Fruit fly (Drosophila melanogaster) whole organism, embryonic: Measurements from ENCODE around the gene Bili.

Experiments
- Adf1 ChIP-seq: fragments of 200-800 bp; sonication (Bioruptor generic); IDR thresholded peaks from 2 replicates; pipeline ENCODE4 v1.3.6; 2022; ENCODE audit warnings: missing biosample characterization, missing genetic modification characterization
- Atf-2 ChIP-seq: fragments of 200-800 bp; sonication (Bioruptor generic); optimal IDR thresholded peaks from 2 replicates; lab custom pipeline; 2016; ENCODE audit warnings: missing biosample characterization, missing genetic modification characterization
- CG12236 ChIP-seq: fragments of 200-800 bp; sonication (Bioruptor generic); optimal IDR thresholded peaks from 2 replicates; lab custom pipeline; 2016; ENCODE audit warnings: missing biosample characterization, missing genetic modification characterization
- CG15269 ChIP-seq: fragments of 200-800 bp; sonication (Bioruptor generic); optimal IDR thresholded peaks from 2 replicates; lab custom pipeline; 2018; ENCODE audit warnings: missing biosample characterization, mild to moderate bottlenecking, missing genetic modification characterization, moderate library complexity
- CG18262 ChIP-seq: fragments of 200-800 bp; optimal IDR thresholded peaks from 3 replicates; lab custom pipeline; 2019; ENCODE audit warnings: missing biosample characterization, mild to moderate bottlenecking, missing genetic modification characterization, moderate library complexity
- CG2199 ChIP-seq: fragments of 200-800 bp; sonication (Bioruptor generic); IDR thresholded peaks from 3 replicates; pipeline ENCODE4 v1.3.6; 2022; ENCODE audit warnings: missing biosample characterization, missing genetic modification characterization
- CG32532 ChIP-seq: fragments of 200-800 bp; sonication (Bioruptor generic); IDR thresholded peaks from 2 replicates; pipeline ENCODE4 v1.3.6; 2022; ENCODE audit warnings: missing biosample characterization, missing genetic modification characterization
- CG33213 ChIP-seq: fragments of 200-800 bp; sonication (Bioruptor generic); optimal IDR thresholded peaks from 3 replicates; lab custom pipeline; 2016; ENCODE audit warnings: missing biosample characterization, missing genetic modification characterization
- CG3407 ChIP-seq: fragments of 200-800 bp; sonication (Bioruptor generic); optimal IDR thresholded peaks from 2 replicates; lab custom pipeline; 2018; ENCODE audit warnings: missing biosample characterization, mild to moderate bottlenecking, missing genetic modification characterization
- CG5180 ChIP-seq: fragments of 200-800 bp; sonication (Bioruptor generic); optimal IDR thresholded peaks from 3 replicates; lab custom pipeline; 2017; ENCODE audit warnings: missing biosample characterization, missing genetic modification characterization, mild to moderate bottlenecking, moderate library complexity, missing genetic modification reagents
- CG8089 ChIP-seq: fragments of 200-800 bp; sonication (Bioruptor generic); optimal IDR thresholded peaks from 3 replicates; lab custom pipeline; 2016; ENCODE audit warnings: missing biosample characterization, missing genetic modification characterization
- CG9437 ChIP-seq: fragments of 200-800 bp; sonication (Bioruptor generic); optimal IDR thresholded peaks from 2 replicates; lab custom pipeline; 2018; ENCODE audit warnings: missing biosample characterization, mild to moderate bottlenecking, missing genetic modification characterization
- CG9797 ChIP-seq: fragments of 200-800 bp; sonication (Bioruptor generic); optimal IDR thresholded peaks from 3 replicates; lab custom pipeline; 2018; ENCODE audit warnings: missing biosample characterization, mild to moderate bottlenecking, missing genetic modification characterization
- Dp ChIP-seq: fragments of 200-800 bp; sonication (Bioruptor generic); optimal IDR thresholded peaks from 2 replicates; lab custom pipeline; 2018; ENCODE audit warnings: missing biosample characterization, mild to moderate bottlenecking, missing genetic modification characterization, moderate library complexity
- Fer2 ChIP-seq: fragments of 200-800 bp; sonication (Bioruptor generic); optimal IDR thresholded peaks from 2 replicates; lab custom pipeline; 2018; ENCODE audit warnings: missing biosample characterization, mild to moderate bottlenecking, missing genetic modification characterization, moderate library complexity
- H15 ChIP-seq: fragments of 200-800 bp; sonication (Bioruptor generic); IDR thresholded peaks from 3 replicates; pipeline ENCODE4 v1.3.6; 2022; ENCODE audit warnings: missing biosample characterization, missing genetic modification characterization
- Hey ChIP-seq: fragments of 200-800 bp; sonication (Bioruptor generic); optimal IDR thresholded peaks from 3 replicates; lab custom pipeline; 2018; ENCODE audit warnings: missing biosample characterization, mild to moderate bottlenecking, missing genetic modification characterization
- Hmx ChIP-seq: fragments of 200-800 bp; sonication (Bioruptor generic); optimal IDR thresholded peaks from 2 replicates; lab custom pipeline; 2016; ENCODE audit warnings: missing biosample characterization, missing genetic modification characterization
- Optix ChIP-seq: fragments of 200-800 bp; sonication (Bioruptor generic); IDR thresholded peaks from 3 replicates; pipeline ENCODE4 v1.3.6; 2022; ENCODE audit warnings: missing biosample characterization, missing genetic modification characterization
- Ravus ChIP-seq: fragments of 200-800 bp; sonication (Bioruptor generic); IDR thresholded peaks from 2 replicates; pipeline ENCODE4 v1.3.6; 2022; ENCODE audit warnings: missing biosample characterization, missing genetic modification characterization
- Sox100B ChIP-seq: fragments of 200-800 bp; sonication (Bioruptor generic); optimal IDR thresholded peaks from 3 replicates; lab custom pipeline; 2018; ENCODE audit warnings: missing biosample characterization, mild to moderate bottlenecking, missing genetic modification characterization
- Ssrp ChIP-seq: fragments of 200-800 bp; sonication (Bioruptor generic); optimal IDR thresholded peaks from 2 replicates; lab custom pipeline; 2018; ENCODE audit warnings: missing biosample characterization, mild to moderate bottlenecking, missing genetic modification characterization, moderate library complexity
- Xrp1 ChIP-seq: fragments of 200-800 bp; sonication (Bioruptor generic); IDR thresholded peaks from 2 replicates; pipeline ENCODE4 v1.3.6; 2022; ENCODE audit warnings: missing biosample characterization, missing genetic modification characterization
- ase ChIP-seq: fragments of 200-800 bp; sonication (Bioruptor generic); IDR thresholded peaks from 3 replicates; pipeline ENCODE4 v1.3.6; 2022; ENCODE audit warnings: missing biosample characterization, missing genetic modification characterization
- ato ChIP-seq: fragments of 200-800 bp; sonication (Bioruptor generic); IDR thresholded peaks from 2 replicates; pipeline ENCODE4 v1.3.6; 2022; ENCODE audit warnings: missing biosample characterization, missing genetic modification characterization; ENCODE audit not compliant: partially characterized antibody
- btn ChIP-seq: fragments of 200-800 bp; sonication (Bioruptor generic); optimal IDR thresholded peaks from 2 replicates; lab custom pipeline; 2016; ENCODE audit warnings: missing biosample characterization, missing genetic modification characterization
- chinmo ChIP-seq: fragments of 200-800 bp; sonication (Bioruptor generic); IDR thresholded peaks from 4 replicates; pipeline ENCODE4 v1.3.6; 2022; ENCODE audit warnings: missing biosample characterization, missing genetic modification characterization; ENCODE audit not compliant: partially characterized antibody
- ci ChIP-seq: fragments of 200-800 bp; sonication (Bioruptor generic); IDR thresholded peaks from 3 replicates; pipeline ENCODE4 v1.3.6; 2022; ENCODE audit warnings: missing biosample characterization, missing genetic modification characterization
- disco-r ChIP-seq: fragments of 200-800 bp; sonication (Bioruptor generic); optimal IDR thresholded peaks from 2 replicates; lab custom pipeline; 2016; ENCODE audit warnings: missing biosample characterization, missing genetic modification characterization
- gce ChIP-seq: fragments of 200-800 bp; sonication (Bioruptor generic); IDR thresholded peaks from 3 replicates; pipeline ENCODE4 v1.3.6; 2022; ENCODE audit warnings: missing biosample characterization, missing genetic modification characterization
- gcm2 ChIP-seq: fragments of 200-800 bp; sonication (Bioruptor generic); optimal IDR thresholded peaks from 2 replicates; lab custom pipeline; 2016; ENCODE audit warnings: missing biosample characterization, missing genetic modification characterization
- hbn ChIP-seq: fragments of 200-800 bp; sonication (Bioruptor generic); IDR thresholded peaks from 2 replicates; pipeline ENCODE4 v1.3.6; 2022; ENCODE audit warnings: missing biosample characterization, missing genetic modification characterization; ENCODE audit not compliant: partially characterized antibody
- jigr1 ChIP-seq: fragments of 200-800 bp; sonication (Bioruptor generic); IDR thresholded peaks from 3 replicates; pipeline ENCODE4 v1.3.6; 2022; ENCODE audit warnings: missing biosample characterization, missing genetic modification characterization
- lilli ChIP-seq: fragments of 200-800 bp; sonication (Bioruptor generic); optimal IDR thresholded peaks from 3 replicates; lab custom pipeline; 2016; ENCODE audit warnings: missing biosample characterization, missing genetic modification characterization
- lola ChIP-seq, 3 experiments: fragments of >200 bp in 2 of 3; fragments of 200-800 bp in 1 of 3; sonication (Bioruptor generic) in 1 of 3; optimal IDR thresholded peaks; 2 replicates each; lab custom pipeline; 2017 to 2019; ENCODE audit warnings: missing biosample characterization in 3 of 3, missing genetic modification characterization in 3 of 3, mild to moderate bottlenecking in 1 of 3, moderate library complexity in 1 of 3
- mam ChIP-seq: fragments of 200-800 bp; sonication (Bioruptor generic); optimal IDR thresholded peaks from 3 replicates; lab custom pipeline; 2016; ENCODE audit warnings: missing biosample characterization, missing genetic modification characterization
- nmo ChIP-seq: fragments of 200-800 bp; sonication (Bioruptor generic); optimal IDR thresholded peaks from 2 replicates; lab custom pipeline; 2018; ENCODE audit warnings: missing biosample characterization, mild to moderate bottlenecking, missing genetic modification characterization, moderate library complexity
- oc ChIP-seq: fragments of 200-800 bp; sonication (Bioruptor generic); optimal IDR thresholded peaks from 2 replicates; lab custom pipeline; 2018; ENCODE audit warnings: missing biosample characterization, mild to moderate bottlenecking, missing genetic modification characterization, moderate library complexity
- phol ChIP-seq: fragments of 200-800 bp; sonication (Bioruptor generic); optimal IDR thresholded peaks from 3 replicates; lab custom pipeline; 2018; ENCODE audit warnings: missing biosample characterization, mild to moderate bottlenecking, missing genetic modification characterization, moderate library complexity
- pnt ChIP-seq: fragments of 200-800 bp; sonication (Bioruptor generic); optimal IDR thresholded peaks from 3 replicates; lab custom pipeline; 2016; ENCODE audit warnings: missing biosample characterization, missing genetic modification characterization
- pum ChIP-seq: fragments of 200-800 bp; sonication (Bioruptor generic); optimal IDR thresholded peaks from 2 replicates; lab custom pipeline; 2016; ENCODE audit warnings: missing biosample characterization, missing genetic modification characterization
- repo ChIP-seq: fragments of 200-800 bp; sonication (Bioruptor generic); optimal IDR thresholded peaks from 2 replicates; lab custom pipeline; 2016; ENCODE audit warnings: missing biosample characterization, missing genetic modification characterization
- sens ChIP-seq: fragments of 200-800 bp; sonication (Bioruptor generic); peaks from one replicate; lab custom pipeline; 2016; ENCODE audit warnings: missing biosample characterization, missing genetic modification characterization
- stc ChIP-seq: fragments of 200-800 bp; sonication (Bioruptor generic); IDR thresholded peaks from 2 replicates; pipeline ENCODE4 v1.3.6; 2022; ENCODE audit warnings: missing biosample characterization, missing genetic modification characterization
- tgo ChIP-seq: fragments of 200-800 bp; sonication (Bioruptor generic); IDR thresholded peaks from 3 replicates; pipeline ENCODE4 v1.3.6; 2022; ENCODE audit warnings: missing biosample characterization, missing genetic modification characterization
- tio ChIP-seq: fragments of 200-800 bp; sonication (Bioruptor generic); optimal IDR thresholded peaks from 2 replicates; lab custom pipeline; 2017; ENCODE audit warnings: missing biosample characterization, missing genetic modification characterization, inconsistent platforms
- ttk ChIP-seq: fragments of 200-800 bp; sonication (Bioruptor generic); IDR thresholded peaks from 2 replicates; pipeline ENCODE4 v2.1.2; 2022; ENCODE audit warnings: missing biosample characterization, missing genetic modification characterization
- wor ChIP-seq: fragments of 200-800 bp; sonication (Bioruptor generic); IDR thresholded peaks from 2 replicates; pipeline ENCODE4 v1.3.6; 2022; ENCODE audit warnings: missing biosample characterization, missing genetic modification characterization
- yki ChIP-seq: fragments of >200 bp; optimal IDR thresholded peaks from 3 replicates; lab custom pipeline; 2018
- zf30C ChIP-seq: fragments of 200-800 bp; sonication (Bioruptor generic); optimal IDR thresholded peaks from 3 replicates; lab custom pipeline; 2018; ENCODE audit warnings: missing biosample characterization, mild to moderate bottlenecking, missing genetic modification characterization
- zfh1 ChIP-seq: fragments of 200-800 bp; sonication (Bioruptor generic); IDR thresholded peaks from 3 replicates; pipeline ENCODE4 v1.3.6; 2022; ENCODE audit warnings: missing biosample characterization, missing genetic modification characterization

Gene Bili

DNA sequence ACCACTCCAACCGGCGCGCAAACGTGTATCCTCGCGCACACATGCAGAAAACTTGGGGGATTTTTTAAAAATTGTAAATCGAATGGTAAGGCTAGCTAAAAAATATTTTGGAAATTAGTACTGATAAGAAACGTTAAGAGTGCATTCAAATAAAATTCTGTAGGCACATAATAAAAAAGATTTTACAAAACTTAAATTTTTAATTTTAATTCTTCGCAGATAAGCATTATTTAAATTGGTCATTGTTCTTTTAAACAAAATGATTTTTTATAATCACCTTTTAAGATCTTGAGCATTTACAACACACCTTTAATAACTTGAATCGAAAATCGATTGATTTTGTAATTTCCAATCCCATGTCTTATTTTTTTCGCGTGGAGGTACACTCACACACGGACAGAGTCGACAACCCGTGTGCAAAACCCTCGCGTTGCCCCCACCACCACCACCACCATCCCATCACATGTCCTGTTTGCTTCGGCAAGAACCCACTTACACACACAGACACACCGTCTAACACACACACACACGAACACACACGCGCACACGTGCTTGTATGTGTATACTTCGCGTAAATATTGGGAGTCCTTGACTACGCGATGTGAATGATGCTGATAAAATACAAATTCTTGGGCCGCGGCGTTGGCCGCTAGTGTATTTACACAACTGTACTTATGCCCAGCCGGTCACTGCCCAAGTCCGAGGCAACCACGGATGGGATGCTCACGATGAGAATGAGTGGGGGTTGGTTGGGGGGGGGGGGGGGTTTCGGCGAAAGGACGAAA is 36.5 kb downstream of the Bili start (continued):
- TF ChIP-seq yki (lab: Kevin White, UChicago) = no peak
- TF ChIP-seq oc (tag; lab: Kevin White, UChicago) = no peak
- TF ChIP-seq sens = peak; percentile 82
- no peak for TF ChIP-seq zfh1
- TF ChIP-seq phol (tag; lab: Kevin White, UChicago) = peak; percentile 14
- no peak for TF ChIP-seq Xrp1 (GFP tag; lab: Robert Waterston, UW)
- no peak for TF ChIP-seq ttk (GFP tag; lab: Robert Waterston, UW)
- no peak for TF ChIP-seq ase (GFP tag; lab: Robert Waterston, UW)
- no peak for TF ChIP-seq wor
- no peak for TF ChIP-seq gcm2 (GFP tag; lab: Kevin White, UChicago)
- peak; percentile 33 for TF ChIP-seq CG18262 (tag; lab: Kevin White, UChicago)
- no peak for TF ChIP-seq Ravus (GFP tag; lab: Robert Waterston, UW)
- TF ChIP-seq CG5180 = no peak
- TF ChIP-seq gce (GFP tag; lab: Robert Waterston, UW) = no peak
- TF ChIP-seq CG15269 (tag; lab: Kevin White, UChicago) = peak; percentile 9
- TF ChIP-seq CG2199 (GFP tag; lab: Robert Waterston, UW) = 0 out of 3 replicates have a peak, but pooled peaks have one; percentile 34
- no peak for TF ChIP-seq lilli (GFP tag; lab: Kevin White, UChicago)
- TF ChIP-seq CG8089 (GFP tag; lab: Kevin White, UChicago) = no peak
- no peak for TF ChIP-seq pum (GFP tag; lab: Kevin White, UChicago)
- TF ChIP-seq CG3407 = no peak
- TF ChIP-seq Hmx (GFP tag; lab: Kevin White, UChicago) = no peak
- no peak for TF ChIP-seq mam (GFP tag; lab: Kevin White, UChicago)
- TF ChIP-seq lola (GFP tag; optimal IDR thresholded peaks at IDR 0.05; lab: Kevin White, UChicago) = peak in 1 of 3 experiments; percentile 0
- no peak for TF ChIP-seq jigr1 (GFP tag; lab: Robert Waterston, UW)
- TF ChIP-seq CG12236 (GFP tag; lab: Kevin White, UChicago) = no peak
- no peak for TF ChIP-seq CG32532 (GFP tag; lab: Robert Waterston, UW)
- peak; percentile 63 for TF ChIP-seq Hey (tag; lab: Kevin White, UChicago)
- no peak for TF ChIP-seq Adf1 (GFP tag; lab: Robert Waterston, UW)
- TF ChIP-seq pnt (GFP tag; lab: Kevin White, UChicago) = no peak
- no peak for TF ChIP-seq Atf-2
- no peak for TF ChIP-seq hbn (GFP tag; lab: Robert Waterston, UW)
- TF ChIP-seq H15 (GFP tag; lab: Robert Waterston, UW) = no peak
- no peak for TF ChIP-seq Optix (GFP tag; lab: Robert Waterston, UW)
- no peak for TF ChIP-seq CG33213 (GFP tag; lab: Kevin White, UChicago)
- TF ChIP-seq tio = no peak
- no peak for TF ChIP-seq repo (GFP tag; lab: Kevin White, UChicago)
- no peak for TF ChIP-seq ci (GFP tag; lab: Robert Waterston, UW)
- TF ChIP-seq tgo (GFP tag; lab: Robert Waterston, UW) = no peak
- peak; percentile 27 for TF ChIP-seq nmo
- no peak for TF ChIP-seq CG9797 (GFP tag; lab: Kevin White, UChicago)
- no peak for TF ChIP-seq Fer2
- no peak for TF ChIP-seq CG9437 (GFP tag; lab: Kevin White, UChicago)
- peak; percentile 8 for TF ChIP-seq Sox100B (GFP tag; lab: Kevin White, UChicago)
- TF ChIP-seq Dp = no peak
- no peak for TF ChIP-seq stc (GFP tag; lab: Robert Waterston, UW)
- no peak for TF ChIP-seq Ssrp (tag; lab: Kevin White, UChicago)
- TF ChIP-seq ato (GFP tag; lab: Robert Waterston, UW) = no peak
- no peak for TF ChIP-seq disco-r (GFP tag; lab: Kevin White, UChicago)
- TF ChIP-seq btn (GFP tag; lab: Kevin White, UChicago) = no peak
- 0 out of 4 replicates have a peak, but pooled peaks have one; percentile 32 for TF ChIP-seq chinmo (GFP tag; lab: Robert Waterston, UW)
- no peak for TF ChIP-seq zf30C (GFP tag; lab: Kevin White, UChicago)
